Fruit fly (Drosophila melanogaster): Measurements from ENCODE around the gene CG3224.
A peak's percentile ranks its signal among the peaks of the same experiment; 100 is the strongest.

CG3224 gene

dm6 chrX:6699255-6699885 is 38.1 kb upstream of the CG3224 start, which contains the start of gene CG14441:
Gene CG14441 (plus strand): TSS chrX:6699508.
- TF ChIP-seq noc (tag; optimal IDR thresholded peaks at IDR 0.05) = peak; percentile 86

- peak; percentile 18 for TF ChIP-seq noc (tag; optimal IDR thresholded peaks at IDR 0.05)
Measured at dm6 chrX:6698248-6698812, 37.1 kb upstream of the CG3224 start, which contains the start of gene CG14440. Gene CG14440 (minus strand): TSS chrX:6698567.

- TF ChIP-seq noc (tag; optimal IDR thresholded peaks at IDR 0.05) = peak; percentile 63
Measured at dm6 chrX:6696467-6696866, 35.2 kb upstream of the CG3224 start.

- peak; percentile 50 for TF ChIP-seq noc (tag; optimal IDR thresholded peaks at IDR 0.05)
Measured at dm6 chrX:6694979-6695388, 33.7 kb upstream of the CG3224 start, which contains the start of gene CG14442. Gene CG14442 (minus strand): TSS chrX:6695007.

dm6 chrX:6694105-6694788 is 33.0 kb upstream of the CG3224 start:
- TF ChIP-seq noc (tag; optimal IDR thresholded peaks at IDR 0.05) = peak; percentile 24

dm6 chrX:6688620-6689400 is 27.5 kb upstream of the CG3224 start, which contains the start of gene CG3184:
Gene CG3184 (minus strand): TSS chrX:6688774.
- TF ChIP-seq noc (tag; optimal IDR thresholded peaks at IDR 0.05) = no peak

dm6 chrX:6687267-6687666 is 26.0 kb upstream of the CG3224 start, which contains the start of gene CG44303:
Gene CG44303 (minus strand): TSS chrX:6687420.
- TF ChIP-seq noc (tag; optimal IDR thresholded peaks at IDR 0.05) = no peak

dm6 chrX:6683635-6684499 is 22.6 kb upstream of the CG3224 start, which contains the start of gene Pink1:
Gene Pink1 (plus strand): TSS chrX:6683798.
- no peak for TF ChIP-seq noc (tag; optimal IDR thresholded peaks at IDR 0.05)

dm6 chrX:6681467-6681866 is 20.2 kb upstream of the CG3224 start, which contains the start of gene Fum2:
Gene Fum2 (plus strand): TSS chrX:6681767.
- TF ChIP-seq noc (tag; optimal IDR thresholded peaks at IDR 0.05) = no peak

dm6 chrX:6679502-6679810 is 18.2 kb upstream of the CG3224 start:
- TF ChIP-seq noc (tag; optimal IDR thresholded peaks at IDR 0.05) = peak; percentile 49

- peak; percentile 94 for TF ChIP-seq noc (tag; optimal IDR thresholded peaks at IDR 0.05)
Measured at dm6 chrX:6678635-6679501, 17.6 kb upstream of the CG3224 start, which contains the start of gene ND-ASHI. Gene ND-ASHI (minus strand): TSS chrX:6679118.

dm6 chrX:6677826-6678489 is 16.7 kb upstream of the CG3224 start, which contains the start of gene Fum1:
Gene Fum1 (plus strand): TSS chrX:6678424.
- TF ChIP-seq noc (tag; optimal IDR thresholded peaks at IDR 0.05) = no peak

Measured in whole organism, larva.